Fruit fly (Drosophila melanogaster) whole organism, embryonic: Measurements from ENCODE around the gene CG32280.

Source experiments
- ATbp ChIP-seq: fragments of 200-800 bp; sonication (Bioruptor generic); optimal IDR thresholded peaks from 2 replicates; lab custom pipeline; 2017; ENCODE audit warnings: missing biosample characterization, mild to moderate bottlenecking, missing genetic modification characterization, missing genetic modification reagents
- Atf6 ChIP-seq: fragments of 200-800 bp; sonication (Bioruptor generic); IDR thresholded peaks from 2 replicates; pipeline ENCODE4 v1.3.6; 2022; ENCODE audit warnings: missing biosample characterization, missing genetic modification characterization
- BEAF-32 ChIP-seq: fragments of 200-800 bp; sonication (Bioruptor generic); optimal IDR thresholded peaks from 3 replicates; lab custom pipeline; 2017; ENCODE audit warnings: missing biosample characterization, missing genetic modification characterization, mild to moderate bottlenecking, moderate library complexity, missing genetic modification reagents
- CG10209 ChIP-seq: fragments of 200-800 bp; sonication (Bioruptor generic); optimal IDR thresholded peaks from 3 replicates; lab custom pipeline; 2017; ENCODE audit warnings: missing biosample characterization, mild to moderate bottlenecking, missing genetic modification characterization, missing genetic modification reagents
- CG10979 ChIP-seq: fragments of 200-800 bp; sonication (Bioruptor generic); optimal IDR thresholded peaks from 2 replicates; lab custom pipeline; 2018; ENCODE audit warnings: missing biosample characterization, mild to moderate bottlenecking, missing genetic modification characterization, moderate library complexity
- CG14710 ChIP-seq: fragments of 200-800 bp; sonication (Bioruptor generic); optimal IDR thresholded peaks from 3 replicates; lab custom pipeline; 2019; ENCODE audit warnings: missing biosample characterization, mild to moderate bottlenecking, missing genetic modification characterization, moderate library complexity
- CG15514 ChIP-seq: fragments of 200-800 bp; sonication (Bioruptor generic); optimal IDR thresholded peaks from 3 replicates; lab custom pipeline; 2017; ENCODE audit warnings: missing biosample characterization, missing genetic modification characterization, mild to moderate bottlenecking, moderate library complexity, missing genetic modification reagents
- CG1602 ChIP-seq: fragments of 200-800 bp; sonication (Bioruptor generic); optimal IDR thresholded peaks from 3 replicates; lab custom pipeline; 2016; ENCODE audit warnings: missing biosample characterization, missing genetic modification characterization
- CG1603 ChIP-seq: fragments of 200-800 bp; sonication (Bioruptor generic); optimal IDR thresholded peaks from 2 replicates; lab custom pipeline; 2019; ENCODE audit warnings: missing biosample characterization, mild to moderate bottlenecking, missing genetic modification characterization, moderate library complexity
- CG17361 ChIP-seq: fragments of 200-800 bp; sonication (Bioruptor generic); IDR thresholded peaks from 3 replicates; pipeline ENCODE4 v1.3.6; 2022; ENCODE audit warnings: missing biosample characterization, missing genetic modification characterization
- CG17802 ChIP-seq: fragments of 200-800 bp; sonication (Bioruptor generic); optimal IDR thresholded peaks from 2 replicates; lab custom pipeline; 2018; ENCODE audit warnings: missing biosample characterization, mild to moderate bottlenecking, missing genetic modification characterization, moderate library complexity
- CG18262 ChIP-seq: fragments of 200-800 bp; optimal IDR thresholded peaks from 3 replicates; lab custom pipeline; 2019; ENCODE audit warnings: missing biosample characterization, mild to moderate bottlenecking, missing genetic modification characterization, moderate library complexity
- CG18599 ChIP-seq: fragments of 200-800 bp; sonication (Bioruptor generic); optimal IDR thresholded peaks from 3 replicates; lab custom pipeline; 2017; ENCODE audit warnings: missing biosample characterization, missing genetic modification characterization, mild to moderate bottlenecking, moderate library complexity, missing genetic modification reagents
- CG2120 ChIP-seq: fragments of 200-800 bp; sonication (Bioruptor generic); optimal IDR thresholded peaks from 3 replicates; lab custom pipeline; 2016; ENCODE audit warnings: missing biosample characterization, missing genetic modification characterization
- CG2678 ChIP-seq: fragments of 200-800 bp; sonication (Bioruptor generic); optimal IDR thresholded peaks from 3 replicates; lab custom pipeline; 2019; ENCODE audit warnings: missing biosample characterization, mild to moderate bottlenecking, missing genetic modification characterization, moderate library complexity
- CG2712 ChIP-seq: fragments of 200-800 bp; optimal IDR thresholded peaks from 3 replicates; lab custom pipeline; 2019; ENCODE audit warnings: missing biosample characterization, mild to moderate bottlenecking, missing genetic modification characterization, moderate library complexity
- CG31365 ChIP-seq: fragments of 200-800 bp; sonication (Bioruptor generic); optimal IDR thresholded peaks from 2 replicates; lab custom pipeline; 2018; ENCODE audit warnings: missing biosample characterization, mild to moderate bottlenecking, missing genetic modification characterization
- CG32532 ChIP-seq: fragments of 200-800 bp; sonication (Bioruptor generic); IDR thresholded peaks from 2 replicates; pipeline ENCODE4 v1.3.6; 2022; ENCODE audit warnings: missing biosample characterization, missing genetic modification characterization
- CG34224 ChIP-seq: fragments of 200-800 bp; sonication (Bioruptor generic); IDR thresholded peaks from 3 replicates; pipeline ENCODE4 v1.3.6; 2022; ENCODE audit warnings: missing biosample characterization, missing genetic modification characterization; ENCODE audit not compliant: partially characterized antibody
- CG6854 ChIP-seq: fragments of 200-800 bp; sonication (Bioruptor generic); optimal IDR thresholded peaks from 3 replicates; lab custom pipeline; 2017; ENCODE audit warnings: missing biosample characterization, mild to moderate bottlenecking, missing genetic modification characterization
- CG7839 ChIP-seq: fragments of 200-800 bp; sonication (Bioruptor generic); optimal IDR thresholded peaks from 3 replicates; lab custom pipeline; 2018; ENCODE audit warnings: missing biosample characterization, mild to moderate bottlenecking, missing genetic modification characterization, moderate library complexity
- CG8924 ChIP-seq: fragments of 200-800 bp; optimal IDR thresholded peaks from 3 replicates; lab custom pipeline; 2019; ENCODE audit warnings: missing biosample characterization, mild to moderate bottlenecking, missing genetic modification characterization, moderate library complexity
- CG9727 ChIP-seq: fragments of 200-800 bp; sonication (Bioruptor generic); optimal IDR thresholded peaks from 3 replicates; lab custom pipeline; 2017; ENCODE audit warnings: missing biosample characterization, mild to moderate bottlenecking, missing genetic modification characterization
- Deaf1 ChIP-seq: fragments of 200-800 bp; optimal IDR thresholded peaks from 3 replicates; lab custom pipeline; 2019; ENCODE audit warnings: missing biosample characterization, mild to moderate bottlenecking, missing genetic modification characterization, moderate library complexity
- Dek ChIP-seq: fragments of 200-800 bp; sonication (Bioruptor generic); optimal IDR thresholded peaks from 3 replicates; lab custom pipeline; 2019; ENCODE audit warnings: missing biosample characterization, mild to moderate bottlenecking, missing genetic modification characterization, moderate library complexity
- Dp ChIP-seq: fragments of 200-800 bp; sonication (Bioruptor generic); optimal IDR thresholded peaks from 2 replicates; lab custom pipeline; 2018; ENCODE audit warnings: missing biosample characterization, mild to moderate bottlenecking, missing genetic modification characterization, moderate library complexity
- E2f2 ChIP-seq: fragments of 200-800 bp; sonication (Bioruptor generic); IDR thresholded peaks from 2 replicates; pipeline ENCODE4 v1.3.6; 2022; ENCODE audit warnings: missing biosample characterization, missing genetic modification characterization
- H2.0 ChIP-seq: fragments of 200-800 bp; sonication (Bioruptor generic); IDR thresholded peaks from 2 replicates; pipeline ENCODE4 v1.3.6; 2022; ENCODE audit warnings: missing biosample characterization, missing genetic modification characterization
- Hr51 ChIP-seq, 2 experiments: fragments of 200-800 bp; sonication (Bioruptor generic); optimal IDR thresholded peaks; 2 replicates in 1 of 2; 3 replicates in 1 of 2; lab custom pipeline; 2016 to 2018; ENCODE audit warnings: missing biosample characterization in 2 of 2, missing genetic modification characterization in 2 of 2, mild to moderate bottlenecking in 1 of 2, moderate library complexity in 1 of 2
- Nf-YB ChIP-seq: fragments of 200-800 bp; sonication (Bioruptor generic); optimal IDR thresholded peaks from 3 replicates; lab custom pipeline; 2019; ENCODE audit warnings: missing biosample characterization, mild to moderate bottlenecking, missing genetic modification characterization, moderate library complexity
- Nf-YC ChIP-seq: fragments of 200-800 bp; optimal IDR thresholded peaks from 3 replicates; lab custom pipeline; 2019; ENCODE audit warnings: missing biosample characterization, mild to moderate bottlenecking, missing genetic modification characterization, moderate library complexity
- Rfx ChIP-seq: fragments of 200-800 bp; sonication (Bioruptor generic); IDR thresholded peaks from 2 replicates; pipeline ENCODE4 v1.3.6; 2022; ENCODE audit warnings: missing biosample characterization, missing genetic modification characterization
- Tbp ChIP-seq: fragments of >200 bp; optimal IDR thresholded peaks from 2 replicates; lab custom pipeline; 2018; ENCODE audit warnings: missing biosample characterization, missing genetic modification characterization
- ap ChIP-seq: fragments of 200-800 bp; sonication (Bioruptor generic); IDR thresholded peaks from 2 replicates; pipeline ENCODE4 v1.3.6; 2022; ENCODE audit warnings: missing biosample characterization, missing genetic modification characterization
- bsh ChIP-seq, 2 experiments: fragments of 200-800 bp; sonication (Bioruptor generic); optimal IDR thresholded peaks; 2 replicates each; lab custom pipeline; 2017 to 2018; ENCODE audit warnings: mild to moderate bottlenecking in 2 of 2, missing biosample characterization in 2 of 2, missing genetic modification characterization in 2 of 2, moderate library complexity in 1 of 2
- crp ChIP-seq, 2 experiments: fragments of 200-800 bp; sonication (Bioruptor generic); optimal IDR thresholded peaks; 2 replicates in 1 of 2; 3 replicates in 1 of 2; lab custom pipeline; 2017; ENCODE audit warnings: missing biosample characterization in 2 of 2, missing genetic modification characterization in 2 of 2, mild to moderate bottlenecking in 1 of 2, moderate library complexity in 1 of 2
- dm ChIP-seq: fragments of 200-800 bp; sonication (Bioruptor generic); optimal IDR thresholded peaks from 3 replicates; lab custom pipeline; 2016; ENCODE audit warnings: missing biosample characterization, missing genetic modification characterization
- dmrt11E ChIP-seq: fragments of 200-800 bp; sonication (Bioruptor generic); optimal IDR thresholded peaks from 3 replicates; lab custom pipeline; 2018; ENCODE audit warnings: missing biosample characterization, mild to moderate bottlenecking, missing genetic modification characterization, moderate library complexity
- gfzf ChIP-seq: fragments of 200-800 bp; sonication (Bioruptor generic); optimal IDR thresholded peaks from 2 replicates; lab custom pipeline; 2016; ENCODE audit warnings: missing biosample characterization, mild to moderate bottlenecking, missing genetic modification characterization, moderate library complexity
- mam ChIP-seq: fragments of 200-800 bp; sonication (Bioruptor generic); optimal IDR thresholded peaks from 3 replicates; lab custom pipeline; 2016; ENCODE audit warnings: missing biosample characterization, missing genetic modification characterization
- nmo ChIP-seq: fragments of 200-800 bp; sonication (Bioruptor generic); optimal IDR thresholded peaks from 2 replicates; lab custom pipeline; 2018; ENCODE audit warnings: missing biosample characterization, mild to moderate bottlenecking, missing genetic modification characterization, moderate library complexity
- pfk ChIP-seq: fragments of 200-800 bp; sonication (Bioruptor generic); optimal IDR thresholded peaks from 2 replicates; lab custom pipeline; 2018; ENCODE audit warnings: missing biosample characterization, mild to moderate bottlenecking, missing genetic modification characterization, moderate library complexity
- pzg ChIP-seq: fragments of 200-800 bp; sonication (Bioruptor generic); optimal IDR thresholded peaks from 3 replicates; lab custom pipeline; 2018; ENCODE audit warnings: missing biosample characterization, mild to moderate bottlenecking, missing genetic modification characterization, moderate library complexity
- rib ChIP-seq: fragments of 200-800 bp; sonication (Bioruptor generic); IDR thresholded peaks from 2 replicates; pipeline ENCODE4 v1.3.6; 2022; ENCODE audit warnings: missing biosample characterization, missing genetic modification characterization
- sug ChIP-seq: fragments of 200-800 bp; optimal IDR thresholded peaks from 2 replicates; lab custom pipeline; 2019; ENCODE audit warnings: missing biosample characterization, mild to moderate bottlenecking, missing genetic modification characterization, moderate library complexity
- trem ChIP-seq: fragments of 200-800 bp; optimal IDR thresholded peaks from 3 replicates; lab custom pipeline; 2019; ENCODE audit warnings: missing biosample characterization, mild to moderate bottlenecking, missing genetic modification characterization, moderate library complexity
- tx ChIP-seq: fragments of 200-800 bp; sonication (Bioruptor generic); optimal IDR thresholded peaks from 2 replicates; lab custom pipeline; 2016; ENCODE audit warnings: missing biosample characterization, missing genetic modification characterization
- zfh1 ChIP-seq: fragments of 200-800 bp; sonication (Bioruptor generic); IDR thresholded peaks from 3 replicates; pipeline ENCODE4 v1.3.6; 2022; ENCODE audit warnings: missing biosample characterization, missing genetic modification characterization

The CG32280 gene

DNA sequence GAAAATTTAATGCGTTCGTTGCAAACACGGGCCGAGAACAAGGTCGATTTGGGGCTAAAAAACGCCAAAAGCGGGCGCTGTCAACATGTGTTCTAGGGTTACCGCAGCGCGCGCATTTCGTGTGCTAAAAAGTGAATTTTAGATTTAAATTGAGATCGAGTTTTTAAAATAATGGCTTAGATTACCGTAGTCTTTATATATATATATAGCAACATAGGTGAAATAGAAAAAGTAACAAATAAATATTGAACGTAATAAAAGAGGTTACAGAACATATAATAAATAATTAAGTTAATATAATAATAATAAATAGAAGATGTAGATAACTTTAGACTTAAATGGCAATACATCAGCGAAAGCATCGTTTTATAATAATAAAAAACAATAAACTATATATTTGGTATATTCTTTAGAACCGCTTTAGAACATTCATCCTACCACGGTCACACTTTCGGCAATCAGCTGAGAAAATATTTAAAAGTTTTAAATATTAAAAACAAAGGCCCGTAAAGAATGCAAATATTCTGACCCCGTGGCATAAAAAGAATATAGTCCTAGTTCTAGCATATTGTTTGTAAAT, 21.5 kb upstream of the CG32280 start, which contains the start of the genes CG11537 and Alg2 (continued):
- TF ChIP-seq Nf-YC (tag; lab: Kevin White, UChicago): peak; percentile 41
- peak; percentile 81 for TF ChIP-seq trem (tag; lab: Kevin White, UChicago)
- TF ChIP-seq H2.0 (GFP tag; lab: Robert Waterston, UW): 0 out of 2 replicates have a peak, but pooled peaks have one; percentile 7
- no peak for TF ChIP-seq pfk (GFP tag; lab: Kevin White, UChicago)
- peak; percentile 36 for TF ChIP-seq CG2120 (GFP tag; lab: Kevin White, UChicago)
- TF ChIP-seq dm (GFP tag; lab: Kevin White, UChicago): peak; percentile 12
- TF ChIP-seq Deaf1: peak; percentile 52
- peak; percentile 12 for TF ChIP-seq Dek
- TF ChIP-seq CG15514 (GFP tag; lab: Kevin White, UChicago): peak; percentile 35
- peak; percentile 49 for TF ChIP-seq CG17802 (tag; lab: Kevin White, UChicago)
- TF ChIP-seq CG17361 (GFP tag; lab: Robert Waterston, UW): peak; percentile 44; the same call in 2 of the 3 replicates
- TF ChIP-seq CG18599 (GFP tag; lab: Kevin White, UChicago): peak; percentile 39
- no peak for TF ChIP-seq CG6854 (GFP tag; lab: Kevin White, UChicago)
- peak; percentile 23; the same call in 1 of the 2 replicates for TF ChIP-seq ap
- peak; percentile 45 for TF ChIP-seq CG2712 (tag; lab: Kevin White, UChicago)
- peak; percentile 39 for TF ChIP-seq CG9727 (GFP tag; lab: Kevin White, UChicago)
- TF ChIP-seq CG31365: no peak
- peak; percentile 56 for TF ChIP-seq Rfx (GFP tag; lab: Robert Waterston, UW)
- TF ChIP-seq CG1603 (tag; lab: Kevin White, UChicago): peak; percentile 28
- TF ChIP-seq BEAF-32 (GFP tag; lab: Kevin White, UChicago): peak; percentile 22
- TF ChIP-seq CG14710 (tag; lab: Kevin White, UChicago): peak; percentile 56
- peak; percentile 42 for TF ChIP-seq CG2678
- peak; percentile 26 for TF ChIP-seq nmo
- peak; percentile 13 for TF ChIP-seq CG10979 (tag; lab: Kevin White, UChicago)
- no peak for TF ChIP-seq zfh1 (GFP tag; lab: Robert Waterston, UW)
- TF ChIP-seq pzg (GFP tag; lab: Kevin White, UChicago): peak; percentile 42
- no peak; the same call in 1 of the 2 replicates for TF ChIP-seq rib (GFP tag; lab: Robert Waterston, UW)
- TF ChIP-seq tx (GFP tag; lab: Kevin White, UChicago): no peak
- TF ChIP-seq gfzf (GFP tag; lab: Kevin White, UChicago): peak; percentile 69
- TF ChIP-seq CG7839: peak; percentile 21
- peak in 1 of 2 experiments; percentile 14 for TF ChIP-seq Hr51 (GFP tag; optimal IDR thresholded peaks at IDR 0.05; lab: Kevin White, UChicago)
- peak; percentile 4 for TF ChIP-seq sug (tag; lab: Kevin White, UChicago)
- TF ChIP-seq CG10209 (GFP tag; lab: Kevin White, UChicago): peak; percentile 34
- TF ChIP-seq E2f2: peak; percentile 36
- TF ChIP-seq CG1602: peak; percentile 7
- TF ChIP-seq Nf-YB (GFP tag; lab: Kevin White, UChicago): peak; percentile 33
- TF ChIP-seq CG34224 (GFP tag; lab: Robert Waterston, UW): no peak
- TF ChIP-seq Tbp (GFP tag; lab: Kevin White, UChicago): peak; percentile 46
- peak in 1 of 2 experiments; percentile 80 for TF ChIP-seq crp (GFP tag; optimal IDR thresholded peaks at IDR 0.05; lab: Kevin White, UChicago)
- peak in 1 of 2 experiments; percentile 7 for TF ChIP-seq bsh (GFP tag; optimal IDR thresholded peaks at IDR 0.05; lab: Kevin White, UChicago)
- peak; percentile 29 for TF ChIP-seq Dp (GFP tag; lab: Kevin White, UChicago)
- TF ChIP-seq dmrt11E (tag; lab: Kevin White, UChicago): peak; percentile 33
- no peak for TF ChIP-seq ATbp
- TF ChIP-seq Atf6 (GFP tag; lab: Robert Waterston, UW): 0 out of 2 replicates have a peak, but pooled peaks have one; percentile 32
- TF ChIP-seq CG8924: peak; percentile 66
- peak; percentile 15 for TF ChIP-seq mam
- TF ChIP-seq CG18262 (tag; lab: Kevin White, UChicago): peak; percentile 45
- peak; percentile 52 for TF ChIP-seq CG32532
